Fruit fly (Drosophila melanogaster): ENCODE results near the gene bcn92.

bcn92 gene

dm6 chrX:2134965-2135758 is 14.3 kb downstream of the bcn92 start (continued):
- TF ChIP-seq CG18599 (GFP tag; optimal IDR thresholded peaks at IDR 0.05), result peak; percentile 95
- peak; percentile 67 for TF ChIP-seq cato (GFP tag; optimal IDR thresholded peaks at IDR 0.05; ENCODE audit: borderline replicate concordance)
- peak; percentile 76 for TF ChIP-seq D19B (GFP tag; optimal IDR thresholded peaks at IDR 0.05)
- TF ChIP-seq Hsf (GFP tag; optimal IDR thresholded peaks at IDR 0.05), result peak; percentile 86
- peak; percentile 77 for TF ChIP-seq CG16863 (GFP tag; optimal IDR thresholded peaks at IDR 0.05)
- peak; percentile 28; the same call in 1 of the 2 replicates for TF ChIP-seq CG17612 (GFP tag; IDR thresholded peaks at IDR 0.05)
- TF ChIP-seq Dip2 (GFP tag; IDR thresholded peaks at IDR 0.05), result no peak
- peak; percentile 65 to 92 for TF ChIP-seq Hr51 (GFP tag; optimal IDR thresholded peaks at IDR 0.05)
- TF ChIP-seq wor (GFP tag; IDR thresholded peaks at IDR 0.05), result peak; percentile 53; the same call in 1 of the 2 replicates
- TF ChIP-seq nerfin-2 (GFP tag; IDR thresholded peaks at IDR 0.05; ENCODE audit: partially characterized antibody), result no peak
- TF ChIP-seq fru (optimal IDR thresholded peaks at IDR 0.05), result no peak
- TF ChIP-seq salm (tag; optimal IDR thresholded peaks at IDR 0.05), result peak; percentile 88
- 0 out of 2 replicates have a peak, but pooled peaks have one; percentile 16 for TF ChIP-seq Scr (GFP tag; IDR thresholded peaks at IDR 0.05; ENCODE audit: partially characterized antibody)
- peak in 1 of 2 experiments; percentile 45 for TF ChIP-seq crp (GFP tag; optimal IDR thresholded peaks at IDR 0.05)
- TF ChIP-seq repo (GFP tag; optimal IDR thresholded peaks at IDR 0.05), result peak; percentile 65
- TF ChIP-seq CG13894 (tag; optimal IDR thresholded peaks at IDR 0.05), result peak; percentile 90
- peak; percentile 77 for TF ChIP-seq CG12155 (GFP tag; optimal IDR thresholded peaks at IDR 0.05)
- peak; percentile 88 for TF ChIP-seq sob (GFP tag; IDR thresholded peaks at IDR 0.05)
- peak; percentile 78 for TF ChIP-seq CG11247 (GFP tag; IDR thresholded peaks at IDR 0.05)
- peak; percentile 90 for TF ChIP-seq CG17359 (tag; optimal IDR thresholded peaks at IDR 0.05)
- TF ChIP-seq tll (GFP tag; optimal IDR thresholded peaks at IDR 0.05), result peak in 1 of 2 experiments; percentile 3
- peak; percentile 69; the same call in 2 of the 3 replicates for TF ChIP-seq sr (GFP tag; IDR thresholded peaks at IDR 0.05)
- peak; percentile 56 for TF ChIP-seq psq (GFP tag; optimal IDR thresholded peaks at IDR 0.05)
- TF ChIP-seq CG14014 (GFP tag; IDR thresholded peaks at IDR 0.05), result peak; percentile 84
- TF ChIP-seq CoRest (tag; optimal IDR thresholded peaks at IDR 0.05), result peak; percentile 94
- TF ChIP-seq CG12391 (tag; optimal IDR thresholded peaks at IDR 0.05), result peak; percentile 93
- TF ChIP-seq CG17912 (GFP tag; optimal IDR thresholded peaks at IDR 0.05), result peak; percentile 42
- peak; percentile 32 for TF ChIP-seq CG9876 (GFP tag; optimal IDR thresholded peaks at IDR 0.05)
- peak; percentile 84 for TF ChIP-seq CG12071 (GFP tag; optimal IDR thresholded peaks at IDR 0.05)
- TF ChIP-seq Bteb2 (GFP tag; optimal IDR thresholded peaks at IDR 0.05), result peak; percentile 80
- TF ChIP-seq CG10321 (GFP tag; IDR thresholded peaks at IDR 0.05), result peak; percentile 54
- peak; percentile 68 for TF ChIP-seq Lhr (GFP tag; optimal IDR thresholded peaks at IDR 0.05)
- TF ChIP-seq da (GFP tag; optimal IDR thresholded peaks at IDR 0.05), result peak; percentile 53
- peak; percentile 83 for TF ChIP-seq Drgx (GFP tag; IDR thresholded peaks at IDR 0.05)
- TF ChIP-seq CG10431 (GFP tag; optimal IDR thresholded peaks at IDR 0.05), result peak; percentile 74
- TF ChIP-seq tin (GFP tag; optimal IDR thresholded peaks at IDR 0.05), result peak; percentile 85
- TF ChIP-seq CG9215 (GFP tag; IDR thresholded peaks at IDR 0.05), result peak; percentile 83
- TF ChIP-seq odd (GFP tag; optimal IDR thresholded peaks at IDR 0.05), result peak; percentile 85
- TF ChIP-seq BEAF-32 (GFP tag; optimal IDR thresholded peaks at IDR 0.05), result peak; percentile 6
- peak; percentile 86 for TF ChIP-seq CG32767 (GFP tag; IDR thresholded peaks at IDR 0.05)
- peak; percentile 64 for TF ChIP-seq sim (GFP tag; IDR thresholded peaks at IDR 0.05)
- TF ChIP-seq CG8089 (GFP tag; optimal IDR thresholded peaks at IDR 0.05), result peak; percentile 65
- peak; percentile 63 for TF ChIP-seq Jarid2 (GFP tag; optimal IDR thresholded peaks at IDR 0.05)
- TF ChIP-seq Hand (GFP tag; optimal IDR thresholded peaks at IDR 0.05), result peak; percentile 90
- peak; percentile 78 for TF ChIP-seq CG6683 (GFP tag; optimal IDR thresholded peaks at IDR 0.05)
- no peak for TF ChIP-seq HLH4C (GFP tag; IDR thresholded peaks at IDR 0.05; ENCODE audit: partially characterized antibody)
- peak; percentile 86 for TF ChIP-seq fd3F (GFP tag; optimal IDR thresholded peaks at IDR 0.05)
- TF ChIP-seq CG31441 (GFP tag; IDR thresholded peaks at IDR 0.05), result peak; percentile 88

All from whole organism, embryonic.